Worm (Caenorhabditis elegans) whole organism, late embryonic: ENCODE results near the gene cacn-1.

Experiments used
- ahr-1 ChIP-seq: sonication (generic microtip); optimal IDR thresholded peaks from 2 replicates; lab custom pipeline; 2016; ENCODE audit warnings: missing genetic modification characterization, missing compliant biosample characterization
- elt-2 ChIP-seq: sonication (generic microtip); optimal IDR thresholded peaks from 2 replicates; lab custom pipeline; 2016; ENCODE audit warnings: missing genetic modification reagents, missing genetic modification characterization, missing compliant biosample characterization
- pqm-1 ChIP-seq: sonication (generic microtip); optimal IDR thresholded peaks from 2 replicates; lab custom pipeline; 2016; ENCODE audit warnings: missing genetic modification characterization, missing compliant biosample characterization

DNA sequence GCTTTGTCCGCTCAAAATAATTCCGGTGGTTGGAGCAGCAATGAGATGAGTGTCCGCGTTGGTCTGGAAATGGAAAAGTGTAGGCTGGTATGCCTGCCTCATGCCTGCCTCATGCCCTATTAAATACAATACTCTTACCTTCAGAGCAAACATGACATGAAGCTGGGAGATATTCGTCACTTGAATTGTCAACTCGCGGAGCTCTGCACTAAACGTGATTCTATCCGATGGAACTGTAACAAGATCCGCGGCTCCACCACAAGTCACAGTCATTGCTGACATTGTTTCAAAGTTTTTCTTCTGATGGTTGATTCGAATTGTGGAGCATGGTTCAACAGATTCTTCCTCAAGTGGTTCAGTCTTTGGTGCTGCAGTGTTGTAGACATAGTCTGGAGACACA lies 31.2 kb upstream of the cacn-1 start:
- TF ChIP-seq pqm-1 (tag; lab: Kevin White, UChicago) (no peak), elt-2 (tag; lab: Kevin White, UChicago) (no peak), ahr-1 (tag; lab: Kevin White, UChicago) (no peak)
